Worm (Caenorhabditis elegans): ENCODE measurements around the gene btb-18.
"Not testable (repeated sequence)": the region's sequence is repeated elsewhere in the genome, so short reads cannot be mapped to it uniquely, and the experiment has no call there.

Gene btb-18

ce11 chrII:3287073-3287472 is 10.9 kb upstream of the btb-18 start, which contains the start of gene sri-63:
sri-63 (plus strand) TSS chrII:3287373.
- TF ChIP-seq tbx-11 (GFP tag; IDR thresholded peaks at IDR 0.05) = no peak

- not testable (repeated sequence) for TF ChIP-seq B0310.2 (tag; optimal IDR thresholded peaks at IDR 0.05); ceh-13 (GFP tag; optimal IDR thresholded peaks at IDR 0.05); tbx-11 (GFP tag; IDR thresholded peaks at IDR 0.05)
These were observed 7.5 kb upstream of the btb-18 start, which contains the start of gene F39E9.14 for ce11 chrII:3290544-3290943. F39E9.14 (minus strand) TSS chrII:3290644.

- TF ChIP-seq hmbx-1 (tag; optimal IDR thresholded peaks at IDR 0.05) (no peak), ceh-13 (GFP tag; optimal IDR thresholded peaks at IDR 0.05) (no peak), pes-1 (GFP tag; IDR thresholded peaks at IDR 0.05) (no peak), F13C5.2 (tag; optimal IDR thresholded peaks at IDR 0.05) (no peak), ets-7 (tag; optimal IDR thresholded peaks at IDR 0.05) (no peak), ama-1 (optimal IDR thresholded peaks at IDR 0.05) (no peak), tbx-11 (GFP tag; IDR thresholded peaks at IDR 0.05) (no peak), B0310.2 (tag; optimal IDR thresholded peaks at IDR 0.05) (no peak), tbx-37 (GFP tag; conservative IDR thresholded peaks at IDR 0.05) (no peak), hmg-4 (GFP tag; optimal IDR thresholded peaks at IDR 0.05) (no peak), scrt-1 (GFP tag; IDR thresholded peaks at IDR 0.05) (no peak), flt-1 (GFP tag; IDR thresholded peaks at IDR 0.05) (no peak), aly-1 (tag; optimal IDR thresholded peaks at IDR 0.05) (no peak), tra-4 (tag; optimal IDR thresholded peaks at IDR 0.05) (no peak), hnd-1 (tag; optimal IDR thresholded peaks at IDR 0.05) (no peak), ceh-36 (tag; optimal IDR thresholded peaks at IDR 0.05) (no peak)
These were observed 2.8 kb upstream of the btb-18 start, which contains the start of gene btb-17 for ce11 chrII:3295193-3295592. btb-17 (plus strand) TSS chrII:3295405.

- TF ChIP-seq tbx-11 (GFP tag; IDR thresholded peaks at IDR 0.05) = no peak
- no peak for TF ChIP-seq tbx-37 (GFP tag; conservative IDR thresholded peaks at IDR 0.05)
- no peak for TF ChIP-seq pes-1 (GFP tag; IDR thresholded peaks at IDR 0.05)
- TF ChIP-seq ceh-13 (GFP tag; optimal IDR thresholded peaks at IDR 0.05) = no peak
- no peak for TF ChIP-seq hnd-1 (tag; optimal IDR thresholded peaks at IDR 0.05)
- TF ChIP-seq ets-7 (tag; optimal IDR thresholded peaks at IDR 0.05) = no peak
- TF ChIP-seq hmbx-1 (tag; optimal IDR thresholded peaks at IDR 0.05) = no peak
- TF ChIP-seq sea-1 (GFP tag; conservative IDR thresholded peaks at IDR 0.05) = no peak
These were observed 1.4 kb upstream of the btb-18 start, which contains the start of gene btb-16 for ce11 chrII:3296644-3297043. btb-16 (plus strand) TSS chrII:3296883.

ce11 chrII:3299457-3299856 is 1.4 kb downstream of the btb-18 start, which contains the start of gene btb-22:
btb-22 (plus strand) TSS chrII:3299757.
- TF ChIP-seq pes-1 (GFP tag; IDR thresholded peaks at IDR 0.05) = no peak
- no peak for TF ChIP-seq ceh-13 (GFP tag; optimal IDR thresholded peaks at IDR 0.05)
- no peak for TF ChIP-seq sea-1 (GFP tag; conservative IDR thresholded peaks at IDR 0.05)
- TF ChIP-seq hmg-4 (GFP tag; optimal IDR thresholded peaks at IDR 0.05) = no peak
- no peak for TF ChIP-seq hnd-1 (tag; optimal IDR thresholded peaks at IDR 0.05)
- no peak for TF ChIP-seq ets-7 (tag; optimal IDR thresholded peaks at IDR 0.05)
- no peak for TF ChIP-seq F13C5.2 (tag; optimal IDR thresholded peaks at IDR 0.05)
- TF ChIP-seq tbx-11 (GFP tag; IDR thresholded peaks at IDR 0.05) = no peak
- TF ChIP-seq aly-1 (tag; optimal IDR thresholded peaks at IDR 0.05) = no peak
- TF ChIP-seq ceh-36 (tag; optimal IDR thresholded peaks at IDR 0.05) = no peak
- TF ChIP-seq ama-1 (optimal IDR thresholded peaks at IDR 0.05) = no peak
- no peak for TF ChIP-seq tbx-37 (GFP tag; conservative IDR thresholded peaks at IDR 0.05)
- no peak for TF ChIP-seq hmbx-1 (tag; optimal IDR thresholded peaks at IDR 0.05)

- TF ChIP-seq ceh-13 (GFP tag; optimal IDR thresholded peaks at IDR 0.05) = no peak
- no peak for TF ChIP-seq hnd-1 (tag; optimal IDR thresholded peaks at IDR 0.05)
These were observed 5.6 kb downstream of the btb-18 start for ce11 chrII:3303582-3303981.

ce11 chrII:3309963-3310362 is 11.9 kb downstream of the btb-18 start:
- TF ChIP-seq tbx-37 (GFP tag; conservative IDR thresholded peaks at IDR 0.05) = peak; percentile 35; the same call in 1 of the 2 replicates

ce11 chrII:3310957-3311657 is 13.1 kb downstream of the btb-18 start:
- TF ChIP-seq ama-1 (optimal IDR thresholded peaks at IDR 0.05) = no peak
- no peak for TF ChIP-seq tbx-37 (GFP tag; conservative IDR thresholded peaks at IDR 0.05)
- TF ChIP-seq B0310.2 (tag; optimal IDR thresholded peaks at IDR 0.05) = no peak
- no peak for TF ChIP-seq ets-7 (tag; optimal IDR thresholded peaks at IDR 0.05)
- TF ChIP-seq scrt-1 (GFP tag; IDR thresholded peaks at IDR 0.05) = no peak
- TF ChIP-seq F13C5.2 (tag; optimal IDR thresholded peaks at IDR 0.05) = no peak
- TF ChIP-seq flt-1 (GFP tag; IDR thresholded peaks at IDR 0.05) = no peak
- no peak for TF ChIP-seq sea-1 (GFP tag; conservative IDR thresholded peaks at IDR 0.05)
- no peak for TF ChIP-seq hmbx-1 (tag; optimal IDR thresholded peaks at IDR 0.05)
- TF ChIP-seq ceh-13 (GFP tag; optimal IDR thresholded peaks at IDR 0.05) = no peak
- no peak for TF ChIP-seq aly-1 (tag; optimal IDR thresholded peaks at IDR 0.05)
- no peak for TF ChIP-seq tbx-11 (GFP tag; IDR thresholded peaks at IDR 0.05)

- TF ChIP-seq hmg-4 (GFP tag; optimal IDR thresholded peaks at IDR 0.05) (no peak), scrt-1 (GFP tag; IDR thresholded peaks at IDR 0.05) (no peak), F13C5.2 (tag; optimal IDR thresholded peaks at IDR 0.05) (no peak), ceh-13 (GFP tag; optimal IDR thresholded peaks at IDR 0.05) (no peak), tbx-37 (GFP tag; conservative IDR thresholded peaks at IDR 0.05) (no peak), tbx-11 (GFP tag; IDR thresholded peaks at IDR 0.05) (no peak), pes-1 (GFP tag; IDR thresholded peaks at IDR 0.05) (no peak), ets-7 (tag; optimal IDR thresholded peaks at IDR 0.05) (no peak), hnd-1 (tag; optimal IDR thresholded peaks at IDR 0.05) (no peak), ceh-36 (tag; optimal IDR thresholded peaks at IDR 0.05) (no peak), sea-1 (GFP tag; conservative IDR thresholded peaks at IDR 0.05) (no peak), tra-4 (tag; optimal IDR thresholded peaks at IDR 0.05) (no peak), B0310.2 (tag; optimal IDR thresholded peaks at IDR 0.05) (no peak), flt-1 (GFP tag; IDR thresholded peaks at IDR 0.05) (no peak), ama-1 (optimal IDR thresholded peaks at IDR 0.05) (no peak), aly-1 (tag; optimal IDR thresholded peaks at IDR 0.05) (no peak), hmbx-1 (tag; optimal IDR thresholded peaks at IDR 0.05) (no peak)
These were observed 15.4 kb downstream of the btb-18 start, which contains the start of gene F39E9.6 for ce11 chrII:3313442-3313841. F39E9.6 (minus strand) TSS chrII:3313542.
